Worm (Caenorhabditis elegans): Measurements from ENCODE around the gene D1014.4.

DNA sequence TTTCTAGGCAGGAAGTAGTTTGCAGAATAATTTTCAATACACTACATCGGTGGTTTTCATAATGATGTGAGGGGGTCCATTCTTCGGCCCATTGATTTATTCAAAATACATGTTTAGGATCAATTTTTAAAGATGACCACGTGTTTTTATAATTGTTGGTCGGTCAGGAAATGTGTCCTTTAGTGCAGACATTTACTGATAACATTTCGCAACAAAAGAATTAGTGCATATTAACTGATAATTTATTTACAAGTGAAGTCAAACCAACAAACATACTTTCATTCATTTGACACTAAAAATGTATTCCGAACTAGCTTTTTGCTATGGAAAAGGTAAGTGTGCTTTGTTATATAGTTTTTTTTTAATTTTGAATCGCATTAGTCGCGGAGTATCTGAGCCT lies 28.7 kb downstream of the D1014.4 start, which contains the start of gene F20D6.5:
- TF ChIP-seq tbx-37 (GFP tag; conservative IDR thresholded peaks at IDR 0.05) (no peak), ama-1 (optimal IDR thresholded peaks at IDR 0.05) (no peak), scrt-1 (GFP tag; IDR thresholded peaks at IDR 0.05) (no peak), ceh-36 (tag; optimal IDR thresholded peaks at IDR 0.05) (no peak), B0310.2 (tag; optimal IDR thresholded peaks at IDR 0.05) (no peak), flt-1 (GFP tag; IDR thresholded peaks at IDR 0.05) (no peak), pes-1 (GFP tag; IDR thresholded peaks at IDR 0.05) (no peak), F13C5.2 (tag; optimal IDR thresholded peaks at IDR 0.05) (no peak), ets-7 (tag; optimal IDR thresholded peaks at IDR 0.05) (no peak), hmg-4 (GFP tag; optimal IDR thresholded peaks at IDR 0.05) (no peak)

Data from whole organism, early embryonic.